Fruit fly (Drosophila melanogaster) whole organism, embryonic: ENCODE data around the gene MTF-1.

ENCODE experiments used
- CG10147 ChIP-seq: fragments of 200-800 bp; sonication (Bioruptor generic); optimal IDR thresholded peaks from 2 replicates; lab custom pipeline; 2019; ENCODE audit warnings: missing biosample characterization, mild to moderate bottlenecking, missing genetic modification characterization, moderate library complexity
- CG1024 ChIP-seq: fragments of 200-800 bp; sonication (Bioruptor generic); IDR thresholded peaks from 2 replicates; pipeline ENCODE4 v1.3.6; 2022; ENCODE audit warnings: missing biosample characterization, missing genetic modification characterization
- CG12236 ChIP-seq: fragments of 200-800 bp; sonication (Bioruptor generic); optimal IDR thresholded peaks from 2 replicates; lab custom pipeline; 2016; ENCODE audit warnings: missing biosample characterization, missing genetic modification characterization
- CG12391 ChIP-seq: fragments of 200-800 bp; sonication (Bioruptor generic); optimal IDR thresholded peaks from 3 replicates; lab custom pipeline; 2018; ENCODE audit warnings: missing biosample characterization, mild to moderate bottlenecking, missing genetic modification characterization, moderate library complexity
- CG12659 ChIP-seq: fragments of 200-800 bp; sonication (Bioruptor generic); optimal IDR thresholded peaks from 3 replicates; lab custom pipeline; 2017; ENCODE audit warnings: mild to moderate bottlenecking, missing biosample characterization, missing genetic modification reagents, missing genetic modification characterization
- CG13123 ChIP-seq: fragments of 200-800 bp; sonication (Bioruptor generic); optimal IDR thresholded peaks from 2 replicates; lab custom pipeline; 2016; ENCODE audit warnings: missing biosample characterization, missing genetic modification characterization
- CG13287 ChIP-seq: fragments of 200-800 bp; sonication (Bioruptor generic); IDR thresholded peaks from 2 replicates; pipeline ENCODE4 v1.3.6; 2022; ENCODE audit warnings: missing biosample characterization, missing genetic modification characterization; ENCODE audit not compliant: partially characterized antibody
- CG14667 ChIP-seq: fragments of 200-800 bp; sonication (Bioruptor generic); IDR thresholded peaks from 2 replicates; pipeline ENCODE4 v1.3.6; 2022; ENCODE audit warnings: missing biosample characterization, missing genetic modification characterization
- CG1832 ChIP-seq: fragments of 200-800 bp; sonication (Bioruptor generic); optimal IDR thresholded peaks from 2 replicates; lab custom pipeline; 2017; ENCODE audit warnings: missing biosample characterization, mild to moderate bottlenecking, missing genetic modification characterization, inconsistent platforms
- CG18599 ChIP-seq: fragments of 200-800 bp; sonication (Bioruptor generic); optimal IDR thresholded peaks from 3 replicates; lab custom pipeline; 2017; ENCODE audit warnings: missing biosample characterization, missing genetic modification characterization, mild to moderate bottlenecking, moderate library complexity, missing genetic modification reagents
- CG2120 ChIP-seq: fragments of 200-800 bp; sonication (Bioruptor generic); optimal IDR thresholded peaks from 3 replicates; lab custom pipeline; 2016; ENCODE audit warnings: missing biosample characterization, missing genetic modification characterization
- CG2202 ChIP-seq: fragments of 200-800 bp; sonication (Bioruptor generic); optimal IDR thresholded peaks from 2 replicates; lab custom pipeline; 2018; ENCODE audit warnings: missing biosample characterization, mild to moderate bottlenecking, missing genetic modification characterization
- CG34422 ChIP-seq: fragments of 200-800 bp; sonication (Bioruptor generic); IDR thresholded peaks from 3 replicates; pipeline ENCODE4 v1.3.6; 2022; ENCODE audit warnings: missing biosample characterization, missing genetic modification characterization
- CG3847 ChIP-seq: fragments of 200-800 bp; sonication (Bioruptor generic); IDR thresholded peaks from 2 replicates; pipeline ENCODE4 v1.3.6; 2022; ENCODE audit warnings: missing biosample characterization, missing genetic modification characterization
- CG4730 ChIP-seq: fragments of 200-800 bp; sonication (Bioruptor generic); IDR thresholded peaks from 2 replicates; pipeline ENCODE4 v1.3.6; 2022; ENCODE audit warnings: missing biosample characterization, missing genetic modification characterization
- CG6654 ChIP-seq: fragments of 200-800 bp; sonication (Bioruptor generic); optimal IDR thresholded peaks from 2 replicates; lab custom pipeline; 2017; ENCODE audit warnings: missing biosample characterization, mild to moderate bottlenecking, missing genetic modification characterization
- CG8388 ChIP-seq: fragments of 200-800 bp; sonication (Bioruptor generic); optimal IDR thresholded peaks from 2 replicates; lab custom pipeline; 2019; ENCODE audit warnings: missing biosample characterization, mild to moderate bottlenecking, missing genetic modification characterization, moderate library complexity
- CG9437 ChIP-seq: fragments of 200-800 bp; sonication (Bioruptor generic); optimal IDR thresholded peaks from 2 replicates; lab custom pipeline; 2018; ENCODE audit warnings: missing biosample characterization, mild to moderate bottlenecking, missing genetic modification characterization
- Fer1 ChIP-seq: fragments of 200-800 bp; sonication (Bioruptor generic); optimal IDR thresholded peaks from 2 replicates; lab custom pipeline; 2017; ENCODE audit warnings: missing biosample characterization, mild to moderate bottlenecking, missing genetic modification characterization
- GATAe ChIP-seq: fragments of 200-800 bp; sonication (Bioruptor generic); conservative IDR thresholded peaks from 2 replicates; pipeline ENCODE4 v1.3.6; 2022; ENCODE audit warnings: missing biosample characterization, missing genetic modification characterization
- HLH54F ChIP-seq: fragments of 200-800 bp; sonication (Bioruptor generic); optimal IDR thresholded peaks from 3 replicates; lab custom pipeline; 2016; ENCODE audit warnings: missing biosample characterization, missing genetic modification characterization
- Hand ChIP-seq: fragments of 200-800 bp; sonication (Bioruptor generic); optimal IDR thresholded peaks from 2 replicates; lab custom pipeline; 2017; ENCODE audit warnings: mild to moderate bottlenecking, missing biosample characterization, missing genetic modification reagents, missing genetic modification characterization
- HmgD ChIP-seq: fragments of 200-800 bp; sonication (Bioruptor generic); optimal IDR thresholded peaks from 3 replicates; lab custom pipeline; 2016; ENCODE audit warnings: missing biosample characterization, missing genetic modification characterization
- Hmr ChIP-seq: fragments of 200-800 bp; sonication (Bioruptor generic); optimal IDR thresholded peaks from 3 replicates; lab custom pipeline; 2017; ENCODE audit warnings: mild to moderate bottlenecking, missing biosample characterization, missing genetic modification reagents, missing genetic modification characterization
- MBD-R2 ChIP-seq: fragments of 200-800 bp; sonication (Bioruptor generic); IDR thresholded peaks from 2 replicates; pipeline ENCODE4 v1.3.6; 2022; ENCODE audit warnings: missing biosample characterization, missing genetic modification characterization
- Med ChIP-seq: fragments of 200-800 bp; sonication (Bioruptor generic); peaks from one replicate; lab custom pipeline; 2016; ENCODE audit warnings: missing biosample characterization, missing genetic modification characterization, mild to moderate bottlenecking, inconsistent platforms, moderate library complexity
- NC2β ChIP-seq: fragments of 200-800 bp; sonication (Bioruptor generic); optimal IDR thresholded peaks from 2 replicates; lab custom pipeline; 2016; ENCODE audit warnings: missing biosample characterization, missing genetic modification characterization
- Nf-YB ChIP-seq: fragments of 200-800 bp; sonication (Bioruptor generic); optimal IDR thresholded peaks from 3 replicates; lab custom pipeline; 2019; ENCODE audit warnings: missing biosample characterization, mild to moderate bottlenecking, missing genetic modification characterization, moderate library complexity
- Opbp ChIP-seq: fragments of 200-800 bp; sonication (Bioruptor generic); IDR thresholded peaks from 3 replicates; pipeline ENCODE4 v1.3.6; 2022; ENCODE audit warnings: missing biosample characterization, missing genetic modification characterization; ENCODE audit not compliant: partially characterized antibody
- Sin3A ChIP-seq: fragments of >200 bp; optimal IDR thresholded peaks from 2 replicates; lab custom pipeline; 2018
- Sox100B ChIP-seq: fragments of 200-800 bp; sonication (Bioruptor generic); optimal IDR thresholded peaks from 3 replicates; lab custom pipeline; 2018; ENCODE audit warnings: missing biosample characterization, mild to moderate bottlenecking, missing genetic modification characterization
- Ssrp ChIP-seq: fragments of 200-800 bp; sonication (Bioruptor generic); optimal IDR thresholded peaks from 2 replicates; lab custom pipeline; 2018; ENCODE audit warnings: missing biosample characterization, mild to moderate bottlenecking, missing genetic modification characterization, moderate library complexity
- Xrp1 ChIP-seq: fragments of 200-800 bp; sonication (Bioruptor generic); IDR thresholded peaks from 2 replicates; pipeline ENCODE4 v1.3.6; 2022; ENCODE audit warnings: missing biosample characterization, missing genetic modification characterization
- abd-A ChIP-seq: fragments of 200-800 bp; sonication (Bioruptor generic); optimal IDR thresholded peaks from 3 replicates; lab custom pipeline; 2019; ENCODE audit warnings: missing biosample characterization, mild to moderate bottlenecking, missing genetic modification characterization, moderate library complexity
- ac ChIP-seq: fragments of 200-800 bp; sonication (Bioruptor generic); optimal IDR thresholded peaks from 3 replicates; lab custom pipeline; 2017; ENCODE audit warnings: missing biosample characterization, mild to moderate bottlenecking, missing genetic modification characterization
- al ChIP-seq: fragments of 200-800 bp; sonication (Bioruptor generic); IDR thresholded peaks from 2 replicates; pipeline ENCODE4 v1.3.6; 2022; ENCODE audit warnings: missing biosample characterization, missing genetic modification characterization
- ara ChIP-seq: fragments of 200-800 bp; sonication (Bioruptor generic); IDR thresholded peaks from 2 replicates; pipeline ENCODE4 v1.3.6; 2022; ENCODE audit warnings: missing biosample characterization, missing genetic modification characterization
- cg ChIP-seq: fragments of 200-800 bp; sonication (Bioruptor generic); optimal IDR thresholded peaks from 3 replicates; lab custom pipeline; 2019; ENCODE audit warnings: missing biosample characterization, mild to moderate bottlenecking, missing genetic modification characterization, moderate library complexity
- crc ChIP-seq: fragments of 200-800 bp; sonication (Bioruptor generic); optimal IDR thresholded peaks from 2 replicates; lab custom pipeline; 2016; ENCODE audit warnings: missing biosample characterization, missing genetic modification characterization
- ewg ChIP-seq: fragments of 200-800 bp; sonication (Bioruptor generic); optimal IDR thresholded peaks from 3 replicates; lab custom pipeline; 2017; ENCODE audit warnings: mild to moderate bottlenecking, missing biosample characterization, missing genetic modification reagents, missing genetic modification characterization
- fd3F ChIP-seq: fragments of 200-800 bp; sonication (Bioruptor generic); optimal IDR thresholded peaks from 2 replicates; lab custom pipeline; 2018; ENCODE audit warnings: missing biosample characterization, mild to moderate bottlenecking, missing genetic modification characterization, moderate library complexity
- gcm2 ChIP-seq: fragments of 200-800 bp; sonication (Bioruptor generic); optimal IDR thresholded peaks from 2 replicates; lab custom pipeline; 2016; ENCODE audit warnings: missing biosample characterization, missing genetic modification characterization
- h ChIP-seq: fragments of >200 bp; optimal IDR thresholded peaks from 2 replicates; lab custom pipeline; 2017
- luna ChIP-seq: fragments of 200-800 bp; sonication (Bioruptor generic); optimal IDR thresholded peaks from 2 replicates; lab custom pipeline; 2016; ENCODE audit warnings: missing biosample characterization, missing genetic modification characterization
- mirr ChIP-seq: fragments of 200-800 bp; sonication (Bioruptor generic); optimal IDR thresholded peaks from 3 replicates; lab custom pipeline; 2018; ENCODE audit warnings: missing biosample characterization, mild to moderate bottlenecking, missing genetic modification characterization
- nau ChIP-seq: fragments of 200-800 bp; sonication (Bioruptor generic); optimal IDR thresholded peaks from 3 replicates; lab custom pipeline; 2017; ENCODE audit warnings: missing biosample characterization, mild to moderate bottlenecking, missing genetic modification characterization, missing genetic modification reagents
- rib ChIP-seq: fragments of 200-800 bp; sonication (Bioruptor generic); IDR thresholded peaks from 2 replicates; pipeline ENCODE4 v1.3.6; 2022; ENCODE audit warnings: missing biosample characterization, missing genetic modification characterization
- scrt ChIP-seq: fragments of 200-800 bp; sonication (Bioruptor generic); optimal IDR thresholded peaks from 2 replicates; lab custom pipeline; 2018; ENCODE audit warnings: missing biosample characterization, mild to moderate bottlenecking, missing genetic modification characterization, moderate library complexity
- sisA ChIP-seq: fragments of 200-800 bp; sonication (Bioruptor generic); IDR thresholded peaks from 2 replicates; pipeline ENCODE4 v1.3.6; 2022; ENCODE audit warnings: missing biosample characterization, missing genetic modification characterization
- so ChIP-seq: fragments of 200-800 bp; sonication (Bioruptor generic); IDR thresholded peaks from 3 replicates; pipeline ENCODE4 v1.3.6; 2022; ENCODE audit warnings: missing biosample characterization, missing genetic modification characterization
- toy ChIP-seq: fragments of 200-800 bp; sonication (Bioruptor generic); IDR thresholded peaks from 2 replicates; pipeline ENCODE4 v1.3.6; 2022; ENCODE audit warnings: missing biosample characterization, missing genetic modification characterization
- yki ChIP-seq: fragments of >200 bp; optimal IDR thresholded peaks from 3 replicates; lab custom pipeline; 2018

The MTF-1 gene

DNA sequence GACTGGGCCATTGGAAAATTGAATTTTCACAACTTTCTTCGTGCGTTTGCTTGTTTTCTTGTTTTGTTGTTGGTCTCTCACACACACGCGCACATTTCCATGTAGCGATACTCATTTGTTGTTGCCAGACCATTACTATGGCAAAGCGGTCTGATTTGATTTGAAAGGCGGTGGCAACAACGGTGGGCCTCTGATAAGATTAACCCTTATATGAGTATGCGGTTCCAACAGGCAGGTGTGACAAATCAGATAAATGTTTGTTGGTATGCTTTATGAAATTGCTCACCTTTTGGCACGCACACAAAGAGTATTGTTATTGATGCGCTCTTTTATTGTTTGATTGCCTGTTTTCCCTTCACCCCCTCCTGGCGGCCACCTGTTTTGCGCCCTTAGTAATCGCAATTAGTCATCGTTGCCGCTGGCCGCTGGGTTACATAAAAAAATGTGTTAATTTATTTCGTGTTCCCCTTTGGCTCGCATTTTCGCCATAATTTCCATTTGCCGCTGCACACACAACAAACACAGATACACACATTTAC lies 17.2 kb downstream of the MTF-1 start (continued):
- TF ChIP-seq CG10147 (no peak), Med (GFP tag; lab: Kevin White, UChicago) (peak; percentile 82), sisA (GFP tag; lab: Robert Waterston, UW) (no peak), HmgD (GFP tag; lab: Kevin White, UChicago) (no peak), CG4730 (GFP tag; lab: Robert Waterston, UW) (no peak), CG8388 (GFP tag; lab: Kevin White, UChicago) (no peak), h (lab: Kevin White, UChicago) (no peak), Xrp1 (GFP tag; lab: Robert Waterston, UW) (no peak), CG34422 (no peak), ac (GFP tag; lab: Kevin White, UChicago) (no peak), ewg (GFP tag; lab: Kevin White, UChicago) (no peak), Sox100B (no peak), CG13287 (GFP tag; lab: Robert Waterston, UW) (no peak), fd3F (GFP tag; lab: Kevin White, UChicago) (no peak), HLH54F (GFP tag; lab: Kevin White, UChicago) (no peak), abd-A (tag; lab: Kevin White, UChicago) (peak; percentile 24), cg (GFP tag; lab: Kevin White, UChicago) (peak; percentile 90), CG1832 (no peak), CG1024 (GFP tag; lab: Robert Waterston, UW) (no peak), gcm2 (GFP tag; lab: Kevin White, UChicago) (no peak), ara (GFP tag; lab: Robert Waterston, UW) (no peak), CG3847 (GFP tag; lab: Robert Waterston, UW) (no peak), MBD-R2 (GFP tag; lab: Robert Waterston, UW) (peak; percentile 7; the same call in 1 of the 2 replicates), CG13123 (GFP tag; lab: Kevin White, UChicago) (no peak), Opbp (no peak), Hand (GFP tag; lab: Kevin White, UChicago) (no peak), scrt (GFP tag; lab: Kevin White, UChicago) (peak; percentile 46), CG12659 (no peak), yki (lab: Kevin White, UChicago) (no peak), CG14667 (GFP tag; lab: Robert Waterston, UW) (no peak), crc (GFP tag; lab: Kevin White, UChicago) (no peak), Nf-YB (GFP tag; lab: Kevin White, UChicago) (no peak), NC2β (GFP tag; lab: Kevin White, UChicago) (no peak), toy (GFP tag; lab: Robert Waterston, UW) (no peak), CG18599 (GFP tag; lab: Kevin White, UChicago) (peak; percentile 50), nau (GFP tag; lab: Kevin White, UChicago) (no peak), CG12391 (tag; lab: Kevin White, UChicago) (no peak), Sin3A (lab: Kevin White, UChicago) (no peak), CG9437 (GFP tag; lab: Kevin White, UChicago) (no peak), GATAe (peak; percentile 79; the same call in 1 of the 2 replicates), CG2120 (peak; percentile 30), Hmr (GFP tag; lab: Kevin White, UChicago) (peak; percentile 36), CG6654 (GFP tag; lab: Kevin White, UChicago) (no peak), Fer1 (GFP tag; lab: Kevin White, UChicago) (peak; percentile 23), CG2202 (no peak), Ssrp (tag; lab: Kevin White, UChicago) (no peak), mirr (GFP tag; lab: Kevin White, UChicago) (peak; percentile 89), CG12236 (GFP tag; lab: Kevin White, UChicago) (no peak), al (GFP tag; lab: Robert Waterston, UW) (no peak), rib (GFP tag; lab: Robert Waterston, UW) (peak; percentile 23; the same call in 1 of the 2 replicates), so (GFP tag; lab: Robert Waterston, UW) (no peak), luna (GFP tag; lab: Kevin White, UChicago) (no peak)
